Fruit fly (Drosophila melanogaster): ENCODE measurements around the gene CG31717.
A peak's percentile ranks its signal among the peaks of the same experiment; 100 is the strongest.

- peak; percentile 97 for TF ChIP-seq CG7045 (GFP tag; optimal IDR thresholded peaks at IDR 0.05)
- no peak for TF ChIP-seq kay (GFP tag; ENCODE audit: borderline replicate concordance)
- peak; percentile 99 for TF ChIP-seq ovo (GFP tag; optimal IDR thresholded peaks at IDR 0.05)
- TF ChIP-seq Crg-1 (GFP tag; optimal IDR thresholded peaks at IDR 0.05): peak; percentile 99
- peak; percentile 94 for TF ChIP-seq bab1 (GFP tag; optimal IDR thresholded peaks at IDR 0.05)
- peak; percentile 93 for TF ChIP-seq CG14711 (tag; optimal IDR thresholded peaks at IDR 0.05)
- TF ChIP-seq cnc (optimal IDR thresholded peaks at IDR 0.05): no peak
- peak; percentile 94 for TF ChIP-seq toe (GFP tag; optimal IDR thresholded peaks at IDR 0.05)
Measured at dm6 chr2L:10200847-10201246, 49.7 kb upstream of the CG31717 start, which contains the start of the genes Ripalpha and RpL7.

All from whole organism, adult.